Worm (Caenorhabditis elegans): Measurements from ENCODE around the gene R02F11.3.

Gene R02F11.3

DNA sequence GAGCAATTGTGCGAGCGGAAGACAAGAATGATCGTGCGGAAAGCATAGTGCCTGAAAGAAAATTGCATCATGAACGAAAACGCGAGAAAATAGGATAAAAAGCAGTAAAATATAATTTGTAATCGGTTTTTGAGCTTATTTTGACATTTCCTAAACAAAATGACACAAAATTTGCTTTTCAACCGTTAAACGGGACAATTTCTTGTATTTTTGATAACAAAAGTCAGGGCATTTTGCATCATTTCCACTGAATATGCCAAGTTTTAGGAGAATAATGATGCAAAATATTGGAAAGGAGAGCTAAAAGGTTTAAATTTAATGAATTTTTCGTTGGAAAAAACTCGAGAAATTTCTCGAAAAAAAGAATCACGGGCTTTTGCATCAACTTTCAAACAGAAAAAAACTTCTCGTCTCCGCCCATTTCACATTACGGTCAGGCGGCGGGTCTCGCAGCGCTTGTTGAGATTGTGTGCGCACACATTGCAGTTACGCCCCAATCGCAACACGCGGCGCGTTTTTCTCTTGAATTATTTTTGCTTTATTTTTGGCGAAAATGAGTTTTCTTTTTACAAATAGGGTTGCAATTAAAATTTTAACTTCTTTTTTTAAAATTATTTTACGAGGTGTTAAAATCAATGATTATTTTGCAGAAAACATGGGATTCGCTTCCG lies 21.1 kb upstream of the R02F11.3 start, which contains the start of the genes hsp-6 and C37H5.5:
Gene hsp-6 (minus strand): TSS at position 51 of the 671 bp plus-strand sequence.
Gene C37H5.5 (plus strand): TSS at position 651 of the 671 bp plus-strand sequence.
- TF ChIP-seq blmp-1 (tag; optimal IDR thresholded peaks at IDR 0.05) (no peak), ham-2 (GFP tag; optimal IDR thresholded peaks at IDR 0.05) (no peak), sptf-1 (tag; optimal IDR thresholded peaks at IDR 0.05) (peak; percentile 58), nhr-237 (tag; optimal IDR thresholded peaks at IDR 0.05) (peak; percentile 79), sem-2 (GFP tag; optimal IDR thresholded peaks at IDR 0.05) (no peak), nhr-2 (tag; optimal IDR thresholded peaks at IDR 0.05) (peak; percentile 22), nhr-12 (tag; optimal IDR thresholded peaks at IDR 0.05) (no peak), snpc-4 (tag; optimal IDR thresholded peaks at IDR 0.05) (no peak), unc-62 (GFP tag; optimal IDR thresholded peaks at IDR 0.05) (peak; percentile 19), ceh-43 (GFP tag; optimal IDR thresholded peaks at IDR 0.05) (no peak), lin-13 (tag; optimal IDR thresholded peaks at IDR 0.05) (peak; percentile 83), ceh-39 (tag; optimal IDR thresholded peaks at IDR 0.05) (no peak), bed-3 (GFP tag; optimal IDR thresholded peaks at IDR 0.05) (no peak), M03D4.4 (tag; optimal IDR thresholded peaks at IDR 0.05) (peak; percentile 4), lin-32 (GFP tag; optimal IDR thresholded peaks at IDR 0.05) (no peak), mab-5 (tag; optimal IDR thresholded peaks at IDR 0.05) (no peak), lsy-2 (tag; optimal IDR thresholded peaks at IDR 0.05) (peak; percentile 88), unc-120 (tag; optimal IDR thresholded peaks at IDR 0.05; ENCODE audit: poor library complexity, severe bottlenecking) (peak; percentile 49), ces-1 (GFP tag; optimal IDR thresholded peaks at IDR 0.05) (peak; percentile 65), elt-3 (tag; optimal IDR thresholded peaks at IDR 0.05) (no peak), mep-1 (tag; optimal IDR thresholded peaks at IDR 0.05) (peak; percentile 91), drap-1 (GFP tag; optimal IDR thresholded peaks at IDR 0.05) (peak; percentile 10), nhr-28 (tag; optimal IDR thresholded peaks at IDR 0.05) (no peak), ztf-11 (tag; optimal IDR thresholded peaks at IDR 0.05) (no peak), pha-4 (tag; optimal IDR thresholded peaks at IDR 0.05) (peak; percentile 24), cnd-1 (tag; optimal IDR thresholded peaks at IDR 0.05) (peak; percentile 18), elt-1 (tag; optimal IDR thresholded peaks at IDR 0.05; ENCODE audit: borderline replicate concordance, insufficient read depth) (no peak), tbx-8 (GFP tag; optimal IDR thresholded peaks at IDR 0.05) (no peak), unc-39 (tag; optimal IDR thresholded peaks at IDR 0.05) (no peak), ceh-83 (GFP tag; optimal IDR thresholded peaks at IDR 0.05) (no peak), hlh-1 (tag; optimal IDR thresholded peaks at IDR 0.05) (peak; percentile 67), mls-2 (tag; optimal IDR thresholded peaks at IDR 0.05) (no peak)

DNA sequence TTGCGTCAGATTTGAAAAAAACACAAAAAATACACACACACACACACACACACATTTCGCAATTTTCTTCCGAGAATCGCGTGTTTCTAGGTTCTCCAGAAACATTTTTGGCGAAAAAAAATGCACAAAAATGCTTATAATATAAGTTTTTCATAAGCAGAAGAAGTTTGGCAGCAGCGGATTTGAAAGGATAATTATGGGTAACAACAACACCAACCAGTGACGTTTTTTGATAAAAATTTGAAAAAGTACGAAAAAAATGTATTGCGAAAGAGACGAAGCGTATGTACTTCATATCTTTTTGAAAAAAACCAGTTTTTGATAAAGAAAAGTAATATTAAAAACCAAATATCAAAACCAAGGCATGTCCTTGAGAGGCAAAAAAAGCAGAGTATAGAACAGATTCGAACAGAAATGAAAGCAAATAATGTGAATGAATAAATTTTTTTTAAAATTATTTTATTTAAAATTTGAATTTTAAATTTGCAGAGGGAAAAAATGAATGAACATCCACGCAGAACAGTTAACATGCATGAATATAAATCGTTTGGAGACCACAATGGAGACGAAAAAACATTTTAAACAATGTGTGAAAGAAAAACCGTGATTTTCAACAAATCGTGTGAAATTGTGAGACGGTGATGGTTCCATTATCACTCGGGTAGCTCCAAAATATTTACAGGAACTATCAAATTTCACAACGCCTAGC lies 18.1 kb upstream of the R02F11.3 start:
- no peak for TF ChIP-seq cnd-1 (tag; optimal IDR thresholded peaks at IDR 0.05)
- no peak for TF ChIP-seq elt-1 (tag; optimal IDR thresholded peaks at IDR 0.05; ENCODE audit: borderline replicate concordance, insufficient read depth)
- no peak for TF ChIP-seq unc-120 (tag; optimal IDR thresholded peaks at IDR 0.05; ENCODE audit: poor library complexity, severe bottlenecking)
- no peak for TF ChIP-seq unc-62 (GFP tag; optimal IDR thresholded peaks at IDR 0.05)
- no peak for TF ChIP-seq sem-2 (GFP tag; optimal IDR thresholded peaks at IDR 0.05)
- TF ChIP-seq bed-3 (GFP tag; optimal IDR thresholded peaks at IDR 0.05), result no peak
- no peak for TF ChIP-seq nhr-2 (tag; optimal IDR thresholded peaks at IDR 0.05)
- TF ChIP-seq lin-32 (GFP tag; optimal IDR thresholded peaks at IDR 0.05), result no peak
- no peak for TF ChIP-seq blmp-1 (tag; optimal IDR thresholded peaks at IDR 0.05)

DNA sequence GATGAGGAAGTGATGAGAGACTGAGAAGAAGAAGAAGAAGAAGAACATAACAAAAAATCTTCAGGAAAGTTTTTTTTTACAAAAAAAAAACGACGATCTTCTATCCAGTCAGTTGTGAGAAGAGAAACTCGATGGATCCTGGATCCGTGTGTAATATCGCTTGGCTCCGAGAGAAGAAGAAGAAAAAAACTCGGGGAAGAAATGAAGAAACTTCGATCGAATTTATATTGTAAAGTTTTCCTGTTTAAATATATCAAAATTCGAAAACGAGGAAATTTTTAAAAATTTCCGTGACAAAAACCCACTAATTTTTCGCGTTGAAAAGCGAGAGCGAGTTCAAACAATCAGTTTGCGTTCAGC lies 17.6 kb upstream of the R02F11.3 start, which contains the start of gene adss-1:
Gene adss-1 (minus strand): TSS at position 101 of the 360 bp plus-strand sequence.
- TF ChIP-seq elt-1 (tag; optimal IDR thresholded peaks at IDR 0.05; ENCODE audit: borderline replicate concordance, insufficient read depth) (no peak), nhr-12 (tag; optimal IDR thresholded peaks at IDR 0.05) (no peak), M03D4.4 (tag; optimal IDR thresholded peaks at IDR 0.05) (no peak), nhr-76 (tag; optimal IDR thresholded peaks at IDR 0.05) (no peak), ceh-39 (tag; optimal IDR thresholded peaks at IDR 0.05) (no peak), elt-3 (tag; optimal IDR thresholded peaks at IDR 0.05) (no peak), mep-1 (tag; optimal IDR thresholded peaks at IDR 0.05) (no peak), unc-120 (tag; optimal IDR thresholded peaks at IDR 0.05; ENCODE audit: poor library complexity, severe bottlenecking) (no peak)
